Worm (Caenorhabditis elegans) whole organism, mixed stage, embryonic: ENCODE results near the gene gst-41.

Source experiments
- nhr-12 ChIP-seq: fragments of 150-350 bp; optimal IDR thresholded peaks from 2 replicates; lab custom pipeline; 2014; ENCODE audit warnings: missing biosample characterization, missing genetic modification characterization
- ztf-11 ChIP-seq: fragments of 150-350 bp; optimal IDR thresholded peaks from 2 replicates; lab custom pipeline; 2014; ENCODE audit warnings: missing biosample characterization, missing genetic modification characterization

DNA sequence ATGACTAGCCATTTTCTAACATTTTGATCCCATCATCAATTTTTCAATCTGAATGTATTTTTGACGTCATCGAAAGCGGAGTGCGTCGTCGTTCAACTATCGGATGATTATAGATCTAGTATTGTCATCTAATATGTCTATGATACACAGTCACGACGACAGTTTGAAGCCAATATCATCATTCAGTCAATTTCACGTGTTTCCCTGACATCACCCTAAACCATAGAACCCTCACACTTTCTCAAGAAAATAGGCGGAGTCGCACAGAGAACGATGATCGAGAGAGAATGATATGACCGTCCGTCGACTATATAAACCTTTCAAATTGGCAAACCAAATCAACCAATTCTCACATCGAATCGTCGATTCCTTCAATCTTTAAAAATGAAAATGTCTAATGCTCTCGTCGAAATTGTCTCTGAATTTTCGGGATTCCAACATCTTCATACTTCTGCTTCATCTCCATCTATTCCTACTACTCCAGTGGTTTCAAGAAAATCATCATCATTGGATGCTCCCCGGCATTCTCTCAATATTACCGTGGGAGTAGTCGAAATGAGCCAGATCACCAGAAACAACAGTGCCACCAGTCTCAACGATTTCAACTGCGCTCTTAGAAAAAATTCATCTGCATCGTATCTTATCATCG is 16.8 kb upstream of the gst-41 start, which contains the start of gene F18E3.13:
- TF ChIP-seq ztf-11 (no peak), nhr-12 (tag; lab: Kevin White, UChicago) (no peak)
